Worm (Caenorhabditis elegans) whole organism, L2 larva: Measurements from ENCODE around the gene gpa-1.

Experiments used
- C34F6.9 ChIP-seq: fragments of 150-350 bp; optimal IDR thresholded peaks from 2 replicates; lab custom pipeline; 2014; ENCODE audit warnings: missing biosample characterization, missing genetic modification characterization
- F13H6.1 ChIP-seq: sonication (generic microtip); optimal IDR thresholded peaks from 2 replicates; lab custom pipeline; 2016; ENCODE audit warnings: missing genetic modification characterization, missing compliant biosample characterization
- R02D3.7 ChIP-seq: fragments of 150-350 bp; optimal IDR thresholded peaks from 2 replicates; lab custom pipeline; 2014; ENCODE audit warnings: missing biosample characterization, missing genetic modification characterization
- alr-1 ChIP-seq: fragments of 150-350 bp; optimal IDR thresholded peaks from 2 replicates; lab custom pipeline; 2014; ENCODE audit warnings: missing biosample characterization, missing genetic modification characterization
- aly-2 ChIP-seq: fragments of 150-350 bp; optimal IDR thresholded peaks from 2 replicates; lab custom pipeline; 2014; ENCODE audit warnings: missing biosample characterization, missing genetic modification characterization
- ama-1 ChIP-seq: fragments of 150-350 bp; optimal IDR thresholded peaks from 2 replicates; lab custom pipeline; 2018; ENCODE audit warnings: inconsistent platforms
- ceh-16 ChIP-seq: fragments of 150-350 bp; optimal IDR thresholded peaks from 2 replicates; lab custom pipeline; 2014; ENCODE audit warnings: missing biosample characterization, missing genetic modification characterization
- crh-2 ChIP-seq: sonication (generic microtip); optimal IDR thresholded peaks from 2 replicates; lab custom pipeline; 2017; ENCODE audit warnings: missing biosample characterization, missing genetic modification characterization
- elt-1 ChIP-seq: fragments of 150-350 bp; optimal IDR thresholded peaks from 2 replicates; lab custom pipeline; 2014; ENCODE audit warnings: missing biosample characterization, missing genetic modification characterization
- fos-1 ChIP-seq: fragments of 150-350 bp; optimal IDR thresholded peaks from 2 replicates; lab custom pipeline; 2014; ENCODE audit warnings: missing biosample characterization, missing genetic modification characterization
- gmeb-1 ChIP-seq: fragments of 150-350 bp; optimal IDR thresholded peaks from 2 replicates; lab custom pipeline; 2014; ENCODE audit warnings: missing biosample characterization, missing genetic modification characterization
- lin-11 ChIP-seq: fragments of 150-350 bp; sonication (generic microtip); optimal IDR thresholded peaks from 2 replicates; lab custom pipeline; 2014; ENCODE audit warnings: missing biosample characterization, missing genetic modification characterization, inconsistent platforms, mixed read lengths
- lin-13 ChIP-seq: fragments of 150-350 bp; optimal IDR thresholded peaks from 2 replicates; lab custom pipeline; 2014; ENCODE audit warnings: missing biosample characterization, missing genetic modification reagents, missing genetic modification characterization
- lin-39 ChIP-seq: fragments of 150-350 bp; optimal IDR thresholded peaks from 2 replicates; lab custom pipeline; 2014; ENCODE audit warnings: missing biosample characterization, missing genetic modification reagents, missing genetic modification characterization
- mab-5 ChIP-seq: fragments of 150-350 bp; optimal IDR thresholded peaks from 2 replicates; lab custom pipeline; 2014; ENCODE audit warnings: missing biosample characterization, missing genetic modification characterization
- mdl-1 ChIP-seq, 2 experiments: fragments of 150-350 bp in 1 of 2; sonication (generic microtip) in 1 of 2; optimal IDR thresholded peaks; 2 replicates each; lab custom pipeline; 2017; ENCODE audit warnings: missing biosample characterization in 2 of 2, missing genetic modification characterization in 2 of 2
- nhr-10 ChIP-seq: sonication (generic microtip); optimal IDR thresholded peaks from 2 replicates; lab custom pipeline; 2017; ENCODE audit warnings: missing biosample characterization, missing genetic modification characterization
- nhr-11 ChIP-seq: fragments of 150-350 bp; optimal IDR thresholded peaks from 2 replicates; lab custom pipeline; 2014; ENCODE audit warnings: missing biosample characterization, missing genetic modification characterization
- nhr-129 ChIP-seq: fragments of 150-350 bp; optimal IDR thresholded peaks from 2 replicates; lab custom pipeline; 2014; ENCODE audit warnings: missing biosample characterization, missing genetic modification characterization
- nhr-237 ChIP-seq: fragments of 150-350 bp; optimal IDR thresholded peaks from 2 replicates; lab custom pipeline; 2014; ENCODE audit warnings: missing biosample characterization, missing genetic modification characterization
- nhr-6 ChIP-seq: fragments of 150-350 bp; optimal IDR thresholded peaks from 2 replicates; lab custom pipeline; 2014; ENCODE audit warnings: missing biosample characterization, missing genetic modification characterization
- nhr-77 ChIP-seq: fragments of 150-350 bp; optimal IDR thresholded peaks from 2 replicates; lab custom pipeline; 2014; ENCODE audit warnings: missing biosample characterization, missing genetic modification characterization
- peb-1 ChIP-seq: fragments of 150-350 bp; optimal IDR thresholded peaks from 2 replicates; lab custom pipeline; 2014; ENCODE audit warnings: missing biosample characterization, missing genetic modification characterization
- sem-4 ChIP-seq: fragments of 150-350 bp; optimal IDR thresholded peaks from 2 replicates; lab custom pipeline; 2014; ENCODE audit warnings: missing biosample characterization, missing genetic modification reagents, missing genetic modification characterization
- skn-1 ChIP-seq: sonication (generic microtip); optimal IDR thresholded peaks from 2 replicates; lab custom pipeline; 2017; ENCODE audit warnings: missing biosample characterization, missing genetic modification characterization
- sma-3 ChIP-seq: sonication (generic microtip); optimal IDR thresholded peaks from 2 replicates; lab custom pipeline; 2016; ENCODE audit warnings: missing genetic modification reagents, missing genetic modification characterization, missing compliant biosample characterization
- sma-9 ChIP-seq, 2 experiments: fragments of 150-350 bp in 1 of 2; sonication (generic microtip) in 1 of 2; optimal IDR thresholded peaks; 2 replicates each; lab custom pipeline; 2014 to 2016; ENCODE audit warnings: missing genetic modification characterization in 2 of 2, mild to moderate bottlenecking in 1 of 2, missing biosample characterization in 1 of 2, missing compliant biosample characterization in 1 of 2, missing genetic modification reagents in 1 of 2, moderate library complexity in 1 of 2
- snpc-4 ChIP-seq: fragments of 150-350 bp; optimal IDR thresholded peaks from 2 replicates; lab custom pipeline; 2014; ENCODE audit warnings: missing biosample characterization, missing genetic modification characterization
- unc-39 ChIP-seq: fragments of 150-350 bp; optimal IDR thresholded peaks from 2 replicates; lab custom pipeline; 2014; ENCODE audit warnings: missing biosample characterization, missing genetic modification characterization
- unc-55 ChIP-seq: fragments of 150-350 bp; sonication (generic microtip); optimal IDR thresholded peaks from 3 replicates; lab custom pipeline; 2014; ENCODE audit warnings: missing biosample characterization, missing genetic modification reagents, missing genetic modification characterization
- unc-62 ChIP-seq: fragments of 150-350 bp; optimal IDR thresholded peaks from 2 replicates; lab custom pipeline; 2014; ENCODE audit warnings: missing biosample characterization, missing genetic modification reagents, missing genetic modification characterization

gpa-1 gene

ce11 chrV:11217394-11217793, 39.9 kb upstream of the gpa-1 start, which contains the start of gene cyp-29A2:
Gene cyp-29A2 (plus strand): TSS chrV:11217583.
- TF ChIP-seq nhr-129 (tag; lab: Kevin White, UChicago) (peak; percentile 34), crh-2 (peak; percentile 28), lin-13 (GFP tag; lab: Kevin White, UChicago) (no peak), sma-9 (GFP tag; optimal IDR thresholded peaks at IDR 0.05; lab: Kevin White, UChicago) (peak; percentile 24), sma-9 (tag; optimal IDR thresholded peaks at IDR 0.05; lab: Kevin White, UChicago) (no peak), unc-55 (GFP tag; lab: Kevin White, UChicago) (no peak), gmeb-1 (tag; lab: Kevin White, UChicago) (peak; percentile 23)

- TF ChIP-seq ama-1 (lab: Kevin White, UChicago) (no peak), aly-2 (tag; lab: Kevin White, UChicago) (no peak), skn-1 (tag; lab: Kevin White, UChicago) (no peak), unc-62 (GFP tag; lab: Kevin White, UChicago) (no peak), lin-11 (tag; lab: Kevin White, UChicago) (no peak), snpc-4 (no peak), peb-1 (tag; lab: Kevin White, UChicago) (no peak), R02D3.7 (tag; lab: Kevin White, UChicago) (no peak), sma-3 (GFP tag; lab: Kevin White, UChicago) (no peak), nhr-77 (tag; lab: Kevin White, UChicago) (no peak), nhr-237 (tag; lab: Kevin White, UChicago) (no peak), nhr-11 (no peak)
Measured at ce11 chrV:11216137-11216536, 38.7 kb upstream of the gpa-1 start.

ce11 chrV:11214569-11214968, 37.1 kb upstream of the gpa-1 start:
- TF ChIP-seq alr-1 (tag; lab: Kevin White, UChicago): no peak
- no peak for TF ChIP-seq nhr-10 (tag; lab: Kevin White, UChicago)
- no peak for TF ChIP-seq nhr-6 (tag; lab: Kevin White, UChicago)
- TF ChIP-seq lin-13 (GFP tag; lab: Kevin White, UChicago): no peak
- no peak for TF ChIP-seq R02D3.7 (tag; lab: Kevin White, UChicago)
- TF ChIP-seq mab-5 (tag; lab: Kevin White, UChicago): no peak
- TF ChIP-seq ama-1 (lab: Kevin White, UChicago): no peak
- no peak for TF ChIP-seq sma-3 (GFP tag; lab: Kevin White, UChicago)
- no peak for TF ChIP-seq nhr-237 (tag; lab: Kevin White, UChicago)
- TF ChIP-seq C34F6.9: no peak
- TF ChIP-seq sem-4 (tag; lab: Kevin White, UChicago): no peak
- no peak for TF ChIP-seq sma-9 (GFP tag; optimal IDR thresholded peaks at IDR 0.05; lab: Kevin White, UChicago)
- no peak for TF ChIP-seq sma-9 (tag; optimal IDR thresholded peaks at IDR 0.05; lab: Kevin White, UChicago)
- TF ChIP-seq mdl-1 (tag; optimal IDR thresholded peaks at IDR 0.05; lab: Kevin White, UChicago): no peak
- no peak for TF ChIP-seq lin-39 (tag; lab: Kevin White, UChicago)
- no peak for TF ChIP-seq peb-1 (tag; lab: Kevin White, UChicago)
- TF ChIP-seq lin-11 (tag; lab: Kevin White, UChicago): no peak
- no peak for TF ChIP-seq unc-39 (tag; lab: Kevin White, UChicago)
- TF ChIP-seq snpc-4: no peak
- TF ChIP-seq fos-1 (tag; lab: Kevin White, UChicago): no peak
- no peak for TF ChIP-seq F13H6.1 (tag; lab: Kevin White, UChicago)

ce11 chrV:11211323-11211722, 33.8 kb upstream of the gpa-1 start:
- no peak for TF ChIP-seq ceh-16 (tag; lab: Kevin White, UChicago)

ce11 chrV:11209452-11210188, 32.1 kb upstream of the gpa-1 start:
- no peak for TF ChIP-seq nhr-129 (tag; lab: Kevin White, UChicago)
- TF ChIP-seq lin-13 (GFP tag; lab: Kevin White, UChicago): no peak
- TF ChIP-seq fos-1 (tag; lab: Kevin White, UChicago): no peak
- TF ChIP-seq aly-2 (tag; lab: Kevin White, UChicago): no peak
- no peak for TF ChIP-seq elt-1 (tag; lab: Kevin White, UChicago)
